Worm (Caenorhabditis elegans) whole organism, young adult: ENCODE results near the gene cyp-34A9.

Source experiments
- B0019.2 ChIP-seq: fragments of 200-800 bp; sonication (Bioruptor generic); conservative IDR thresholded peaks from 2 replicates; pipeline ENCODE4 v1.3.6; 2022; ENCODE audit warnings: missing genetic modification reagents, missing genetic modification characterization, missing compliant biosample characterization
- F22D6.2 ChIP-seq: sonication (generic microtip); optimal IDR thresholded peaks from 2 replicates; lab custom pipeline; 2016; ENCODE audit warnings: mild to moderate bottlenecking, missing genetic modification characterization, missing compliant biosample characterization
- F23B12.7 ChIP-seq: sonication (generic microtip); optimal IDR thresholded peaks from 2 replicates; lab custom pipeline; 2017; ENCODE audit warnings: missing genetic modification characterization, mild to moderate bottlenecking, missing compliant biosample characterization, antibody characterized with exemption, moderate library complexity; ENCODE audit not compliant: insufficient read depth
- F39B2.1 ChIP-seq: fragments of 200-800 bp; sonication (Bioruptor generic); IDR thresholded peaks from 2 replicates; pipeline ENCODE4 v1.3.6; 2022; ENCODE audit warnings: missing genetic modification reagents, missing genetic modification characterization, missing compliant biosample characterization
- F49E8.2 ChIP-seq: sonication (generic microtip); optimal IDR thresholded peaks from 3 replicates; lab custom pipeline; 2017; ENCODE audit warnings: missing genetic modification characterization, mild to moderate bottlenecking, missing compliant biosample characterization, antibody characterized with exemption, moderate library complexity; ENCODE audit not compliant: insufficient read depth
- T07F8.4 ChIP-seq: sonication (generic microtip); optimal IDR thresholded peaks from 2 replicates; lab custom pipeline; 2016; ENCODE audit warnings: mild to moderate bottlenecking, missing genetic modification characterization, moderate library complexity, missing compliant biosample characterization
- T26A5.8 ChIP-seq: sonication (generic microtip); optimal IDR thresholded peaks from 2 replicates; lab custom pipeline; 2016; ENCODE audit warnings: missing genetic modification characterization, missing compliant biosample characterization
- aptf-2 ChIP-seq: fragments of 200-800 bp; sonication (Bioruptor generic); conservative IDR thresholded peaks from 2 replicates; pipeline ENCODE4 v1.3.6; 2022; ENCODE audit warnings: missing genetic modification reagents, missing genetic modification characterization, missing compliant biosample characterization
- aptf-3 ChIP-seq: fragments of 200-800 bp; sonication (Bioruptor generic); IDR thresholded peaks from 2 replicates; pipeline ENCODE4 v1.3.6; 2022; ENCODE audit warnings: missing genetic modification characterization, missing compliant biosample characterization
- athp-1 ChIP-seq: sonication (generic microtip); optimal IDR thresholded peaks from 2 replicates; lab custom pipeline; 2017; ENCODE audit warnings: mild to moderate bottlenecking, missing genetic modification characterization, missing compliant biosample characterization
- attf-6 ChIP-seq: fragments of 200-800 bp; sonication (Bioruptor generic); IDR thresholded peaks from 2 replicates; pipeline ENCODE4 v1.3.6; 2022; ENCODE audit warnings: missing genetic modification reagents, missing genetic modification characterization, missing compliant biosample characterization
- ccch-3 ChIP-seq: fragments of 200-800 bp; sonication (Bioruptor generic); optimal IDR thresholded peaks from 2 replicates; lab custom pipeline; 2018; ENCODE audit warnings: mild to moderate bottlenecking, missing genetic modification characterization, missing compliant biosample characterization
- hlh-12 ChIP-seq: sonication (generic microtip); optimal IDR thresholded peaks from 2 replicates; lab custom pipeline; 2016; ENCODE audit warnings: missing genetic modification characterization, missing compliant biosample characterization
- hmg-1.2 ChIP-seq: fragments of 200-800 bp; sonication (Bioruptor generic); IDR thresholded peaks from 2 replicates; pipeline ENCODE4 v1.3.6; 2022; ENCODE audit warnings: missing genetic modification reagents, missing genetic modification characterization, missing compliant biosample characterization
- let-607 ChIP-seq, 2 experiments: fragments of 200-800 bp in 1 of 2; sonication (Bioruptor generic) in 1 of 2; sonication (generic microtip) in 1 of 2; optimal IDR thresholded peaks; 2 replicates each; lab custom pipeline; 2016 to 2018; ENCODE audit warnings: mild to moderate bottlenecking in 2 of 2, missing compliant biosample characterization in 2 of 2, missing genetic modification characterization in 2 of 2, moderate library complexity in 2 of 2, missing genotype in 1 of 2
- lin-26 ChIP-seq: fragments of 200-800 bp; sonication (Bioruptor generic); IDR thresholded peaks from 2 replicates; pipeline ENCODE4 v1.3.6; 2022; ENCODE audit warnings: missing genetic modification reagents, missing genetic modification characterization, missing compliant biosample characterization
- lin-40 ChIP-seq: sonication (generic microtip); optimal IDR thresholded peaks from 2 replicates; lab custom pipeline; 2016; ENCODE audit warnings: missing genetic modification characterization, mild to moderate bottlenecking, missing compliant biosample characterization, missing genotype, missing genetic modification reagents
- lin-54 ChIP-seq: fragments of 200-800 bp; sonication (Bioruptor generic); optimal IDR thresholded peaks from 2 replicates; lab custom pipeline; 2018; ENCODE audit warnings: mild to moderate bottlenecking, missing genetic modification characterization, missing compliant biosample characterization
- lir-1 ChIP-seq: fragments of 200-800 bp; sonication (Bioruptor generic); conservative IDR thresholded peaks from 2 replicates; pipeline ENCODE4 v1.3.6; 2022; ENCODE audit warnings: missing genetic modification reagents, missing genetic modification characterization, missing compliant biosample characterization
- lsl-1 ChIP-seq: fragments of 200-800 bp; sonication (Bioruptor generic); optimal IDR thresholded peaks from 2 replicates; lab custom pipeline; 2018; ENCODE audit warnings: mild to moderate bottlenecking, missing genetic modification characterization, moderate library complexity, missing compliant biosample characterization
- madf-3 ChIP-seq: fragments of 200-800 bp; sonication (Bioruptor generic); IDR thresholded peaks from 2 replicates; pipeline ENCODE4 v1.3.6; 2022; ENCODE audit warnings: missing genetic modification reagents, missing genetic modification characterization, missing compliant biosample characterization
- nhr-80 ChIP-seq: sonication (generic microtip); optimal IDR thresholded peaks from 2 replicates; lab custom pipeline; 2016; ENCODE audit warnings: missing genetic modification characterization, missing compliant biosample characterization
- pha-4 ChIP-seq: fragments of 150-350 bp; sonication (generic microtip); optimal IDR thresholded peaks from 2 replicates; lab custom pipeline; 2014; ENCODE audit warnings: missing biosample characterization, missing genetic modification reagents, missing genetic modification characterization
- rcor-1 ChIP-seq: fragments of 200-800 bp; sonication (Bioruptor generic); IDR thresholded peaks from 2 replicates; pipeline ENCODE4 v1.3.6; 2022; ENCODE audit warnings: missing genetic modification reagents, missing genetic modification characterization, missing compliant biosample characterization
- snpc-3.4 ChIP-seq: sonication (generic microtip); optimal IDR thresholded peaks from 2 replicates; lab custom pipeline; 2017; ENCODE audit warnings: missing genetic modification characterization, mild to moderate bottlenecking, missing compliant biosample characterization, antibody characterized with exemption, moderate library complexity, missing genotype, missing genetic modification reagents
- tbp1 ChIP-seq: fragments of 200-800 bp; sonication (Bioruptor generic); optimal IDR thresholded peaks from 2 replicates; lab custom pipeline; 2018; ENCODE audit warnings: mild to moderate bottlenecking, missing genetic modification characterization, missing compliant biosample characterization
- tlf-1 ChIP-seq: fragments of 200-800 bp; sonication (Bioruptor generic); optimal IDR thresholded peaks from 2 replicates; lab custom pipeline; 2018; ENCODE audit warnings: mild to moderate bottlenecking, missing genetic modification characterization, missing compliant biosample characterization
- unc-62 ChIP-seq: fragments of 150-350 bp; optimal IDR thresholded peaks from 2 replicates; lab custom pipeline; 2014; ENCODE audit warnings: missing biosample characterization, missing genetic modification reagents, missing genetic modification characterization
- zfh-2 ChIP-seq: fragments of 200-800 bp; sonication (Bioruptor generic); conservative IDR thresholded peaks from 2 replicates; pipeline ENCODE4 v1.3.6; 2022; ENCODE audit warnings: missing genetic modification reagents, missing genetic modification characterization, missing compliant biosample characterization

Gene cyp-34A9

ce11 chrV:3974361-3974760 is 4.0 kb upstream of the cyp-34A9 start, which contains the start of gene str-82:
Gene str-82, plus strand, starts transcription at chrV:3974661.
- TF ChIP-seq T26A5.8 (tag; lab: Kevin White, UChicago), result no peak
- TF ChIP-seq F39B2.1, result no peak
- no peak for TF ChIP-seq tbp1
- no peak for TF ChIP-seq B0019.2
- no peak for TF ChIP-seq athp-1 (tag; lab: Kevin White, UChicago)
- TF ChIP-seq, all 124 proteins: peak for 0

ce11 chrV:3972846-3973245 is 2.5 kb upstream of the cyp-34A9 start, which contains the start of gene cyp-34A10:
Gene cyp-34A10, minus strand, starts transcription at chrV:3972991.
- TF ChIP-seq rcor-1 (GFP tag; lab: Robert Waterston, UW), result no peak
- TF ChIP-seq aptf-2 (GFP tag; lab: Robert Waterston, UW), result no peak
- no peak for TF ChIP-seq let-607 (tag; optimal IDR thresholded peaks at IDR 0.05; lab: Kevin White, UChicago)

ce11 chrV:3969664-3970063 is 676 bp downstream of the cyp-34A9 start:
- TF ChIP-seq lir-1 (GFP tag; lab: Robert Waterston, UW) (no peak), unc-62 (peak; percentile 50)

ce11 chrV:3968929-3969328 is 1.4 kb downstream of the cyp-34A9 start:
- no peak for TF ChIP-seq zfh-2 (GFP tag; lab: Robert Waterston, UW)
- TF ChIP-seq ccch-3, result no peak
- no peak for TF ChIP-seq F23B12.7
- TF ChIP-seq lin-40 (tag; lab: Kevin White, UChicago), result no peak

ce11 chrV:3967762-3968161 is 2.6 kb downstream of the cyp-34A9 start, which contains the start of gene cyp-34A8:
Gene cyp-34A8, minus strand, starts transcription at chrV:3967823.
- TF ChIP-seq T07F8.4 (tag; lab: Kevin White, UChicago) (no peak), nhr-80 (tag; lab: Kevin White, UChicago) (peak; percentile 20), attf-6 (GFP tag; lab: Robert Waterston, UW) (no peak), lsl-1 (GFP tag; lab: Kevin White, UChicago) (no peak), hmg-1.2 (GFP tag; lab: Robert Waterston, UW) (no peak), aptf-3 (GFP tag; lab: Robert Waterston, UW) (no peak), pha-4 (tag; lab: Kevin White, UChicago) (no peak)
- TF ChIP-seq, all 124 proteins: peak for 1

ce11 chrV:3963715-3964114 is 6.6 kb downstream of the cyp-34A9 start, which contains the start of gene cyp-34A7:
Gene cyp-34A7, minus strand, starts transcription at chrV:3963815.
- TF ChIP-seq madf-3 (GFP tag; lab: Robert Waterston, UW), result no peak
- TF ChIP-seq hlh-12 (tag; lab: Kevin White, UChicago), result no peak
- TF ChIP-seq F49E8.2 (tag; lab: Kevin White, UChicago), result no peak
- TF ChIP-seq snpc-3.4 (tag; lab: Kevin White, UChicago), result no peak
- TF ChIP-seq lin-26, result no peak
- TF ChIP-seq F22D6.2 (tag; lab: Kevin White, UChicago), result no peak
- no peak for TF ChIP-seq lin-54
- no peak for TF ChIP-seq tlf-1 (GFP tag; lab: Kevin White, UChicago)
